Fruit fly (Drosophila melanogaster): Measurements from ENCODE around the gene Oseg5.
A peak's percentile ranks its signal among the peaks of the same experiment; 100 is the strongest.

Oseg5 gene

DNA sequence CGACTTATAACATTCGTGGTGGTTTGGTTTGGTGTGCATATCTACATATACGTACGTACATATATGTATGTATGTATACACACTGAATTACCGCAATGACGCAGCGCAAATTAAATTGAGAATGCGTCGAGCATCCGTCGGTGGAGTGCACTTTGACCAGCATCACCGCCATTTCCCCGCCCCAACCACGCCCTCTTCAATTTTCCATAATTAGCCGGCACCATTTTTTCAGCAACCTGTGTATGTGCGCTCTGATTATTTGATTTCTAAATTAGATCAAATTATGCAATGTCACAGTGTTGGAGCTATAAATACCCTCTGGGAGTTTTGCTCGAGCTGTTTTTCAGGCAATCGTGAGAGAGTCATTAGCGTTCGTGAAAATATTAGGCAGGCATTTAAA, 42.4 kb upstream of the Oseg5 start:
- TF ChIP-seq CG10348 (GFP tag; IDR thresholded peaks at IDR 0.05) (no peak), rn (GFP tag; IDR thresholded peaks at IDR 0.05) (no peak), CG4496 (GFP tag; IDR thresholded peaks at IDR 0.05) (no peak), Ets98B (GFP tag; IDR thresholded peaks at IDR 0.05) (no peak), EcR (GFP tag; optimal IDR thresholded peaks at IDR 0.05) (no peak), CG14655 (GFP tag; optimal IDR thresholded peaks at IDR 0.05) (peak; percentile 22)

DNA sequence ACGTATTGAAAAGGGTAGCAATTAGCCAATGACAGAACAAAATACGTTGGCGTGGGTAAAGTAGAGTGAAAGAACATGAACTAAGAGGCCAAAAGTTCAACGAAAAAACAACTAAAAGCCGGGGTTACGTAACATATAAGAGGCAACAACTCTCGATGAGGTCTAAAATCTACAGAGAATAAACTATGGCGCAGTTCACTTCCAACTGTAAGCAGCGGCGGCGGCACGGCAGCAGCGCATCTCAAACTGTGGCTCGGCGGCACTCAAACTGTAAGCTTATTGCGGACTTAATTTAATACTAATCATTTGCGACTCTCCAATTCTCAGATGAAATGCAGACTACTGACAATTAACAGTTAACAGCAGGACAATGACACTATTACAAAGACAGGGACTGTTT, 38.9 kb upstream of the Oseg5 start:
- TF ChIP-seq EcR (GFP tag; optimal IDR thresholded peaks at IDR 0.05) (no peak), CG8159 (tag; optimal IDR thresholded peaks at IDR 0.05) (no peak), rn (GFP tag; IDR thresholded peaks at IDR 0.05) (no peak), CG8301 (tag; optimal IDR thresholded peaks at IDR 0.05) (no peak), CG9948 (tag; optimal IDR thresholded peaks at IDR 0.05) (no peak), Ets98B (GFP tag; IDR thresholded peaks at IDR 0.05) (no peak), fd96Ca (GFP tag; IDR thresholded peaks at IDR 0.05) (no peak), CG4496 (GFP tag; IDR thresholded peaks at IDR 0.05) (no peak), Pif1A (GFP tag; optimal IDR thresholded peaks at IDR 0.05) (no peak), CG15710 (tag; optimal IDR thresholded peaks at IDR 0.05) (no peak)

- TF ChIP-seq CG12605 (GFP tag; IDR thresholded peaks at IDR 0.05) (peak; percentile 26; the same call in 1 of the 2 replicates), CG13204 (GFP tag; optimal IDR thresholded peaks at IDR 0.05) (peak; percentile 85), CG32121 (GFP tag; IDR thresholded peaks at IDR 0.05) (peak; percentile 47; the same call in 1 of the 2 replicates), CG34367 (tag; optimal IDR thresholded peaks at IDR 0.05) (no peak), gl (tag; optimal IDR thresholded peaks at IDR 0.05) (peak; percentile 2)
These were observed 34.2 kb upstream of the Oseg5 start, which contains the start of gene CG14401 for dm6 chr2L:20869804-20870295. CG14401 (plus strand) TSS chr2L:20869854.

- TF ChIP-seq D1 (tag; optimal IDR thresholded peaks at IDR 0.05) (no peak), CG4496 (GFP tag; IDR thresholded peaks at IDR 0.05) (0 out of 3 replicates have a peak, but pooled peaks have one; percentile 29)
These were observed 33.3 kb upstream of the Oseg5 start for dm6 chr2L:20868921-20869320.

- TF ChIP-seq EcR (GFP tag; optimal IDR thresholded peaks at IDR 0.05) (no peak), CG32121 (GFP tag; IDR thresholded peaks at IDR 0.05) (no peak), Snoo (tag; optimal IDR thresholded peaks at IDR 0.05) (no peak), CG10348 (GFP tag; IDR thresholded peaks at IDR 0.05) (no peak), CG12605 (GFP tag; IDR thresholded peaks at IDR 0.05) (no peak), CG9948 (tag; optimal IDR thresholded peaks at IDR 0.05) (no peak), CG14655 (GFP tag; optimal IDR thresholded peaks at IDR 0.05) (no peak), CG34367 (tag; optimal IDR thresholded peaks at IDR 0.05) (no peak), CG8301 (tag; optimal IDR thresholded peaks at IDR 0.05) (no peak), Pif1B (GFP tag; optimal IDR thresholded peaks at IDR 0.05) (no peak), CG13204 (GFP tag; optimal IDR thresholded peaks at IDR 0.05) (no peak), gl (tag; optimal IDR thresholded peaks at IDR 0.05) (no peak), D1 (tag; optimal IDR thresholded peaks at IDR 0.05) (no peak), CG8159 (tag; optimal IDR thresholded peaks at IDR 0.05) (no peak), Ets98B (GFP tag; IDR thresholded peaks at IDR 0.05) (no peak), CG15710 (tag; optimal IDR thresholded peaks at IDR 0.05) (no peak), fd96Ca (GFP tag; IDR thresholded peaks at IDR 0.05) (no peak), rn (GFP tag; IDR thresholded peaks at IDR 0.05) (no peak), CG17806 (tag; optimal IDR thresholded peaks at IDR 0.05) (no peak), CG4496 (GFP tag; IDR thresholded peaks at IDR 0.05) (no peak)
These were observed 31.7 kb upstream of the Oseg5 start, which contains the start of gene CG31675 for dm6 chr2L:20867381-20867780. CG31675 (plus strand) TSS chr2L:20867755.

dm6 chr2L:20864764-20865265, 29.2 kb upstream of the Oseg5 start, which contains the start of gene CG9338:
CG9338 (plus strand) TSS chr2L:20865215.
- peak; percentile 77 for TF ChIP-seq CG8301 (tag; optimal IDR thresholded peaks at IDR 0.05)
- peak; percentile 92 for TF ChIP-seq Pif1A (GFP tag; optimal IDR thresholded peaks at IDR 0.05)
- no peak for TF ChIP-seq EcR (GFP tag; optimal IDR thresholded peaks at IDR 0.05)
- peak; percentile 92 for TF ChIP-seq fd96Ca (GFP tag; IDR thresholded peaks at IDR 0.05)
- TF ChIP-seq CG15710 (tag; optimal IDR thresholded peaks at IDR 0.05), result no peak
- peak; percentile 50 for TF ChIP-seq D1 (tag; optimal IDR thresholded peaks at IDR 0.05)
- TF ChIP-seq CG12605 (GFP tag; IDR thresholded peaks at IDR 0.05), result no peak; the same call in 1 of the 2 replicates
- TF ChIP-seq CG32121 (GFP tag; IDR thresholded peaks at IDR 0.05), result peak; percentile 93
- TF ChIP-seq gl (tag; optimal IDR thresholded peaks at IDR 0.05), result no peak
- TF ChIP-seq CG34367 (tag; optimal IDR thresholded peaks at IDR 0.05), result no peak
- TF ChIP-seq CG8159 (tag; optimal IDR thresholded peaks at IDR 0.05), result peak; percentile 85
- peak; percentile 75 for TF ChIP-seq CG14655 (GFP tag; optimal IDR thresholded peaks at IDR 0.05)
- peak; percentile 91 for TF ChIP-seq Ets98B (GFP tag; IDR thresholded peaks at IDR 0.05)
- TF ChIP-seq CG4496 (GFP tag; IDR thresholded peaks at IDR 0.05), result peak; percentile 90
- peak; percentile 74 for TF ChIP-seq Pif1B (GFP tag; optimal IDR thresholded peaks at IDR 0.05)
- TF ChIP-seq CG10348 (GFP tag; IDR thresholded peaks at IDR 0.05), result 0 out of 2 replicates have a peak, but pooled peaks have one; percentile 32
- no peak for TF ChIP-seq CG13204 (GFP tag; optimal IDR thresholded peaks at IDR 0.05)
- TF ChIP-seq Snoo (tag; optimal IDR thresholded peaks at IDR 0.05), result no peak
- peak; percentile 73; the same call in 1 of the 2 replicates for TF ChIP-seq rn (GFP tag; IDR thresholded peaks at IDR 0.05)
- TF ChIP-seq CG17806 (tag; optimal IDR thresholded peaks at IDR 0.05), result no peak
- no peak for TF ChIP-seq CG9948 (tag; optimal IDR thresholded peaks at IDR 0.05)
